Fruit fly (Drosophila melanogaster): Measurements from ENCODE around the gene Spn77Bb.

Gene Spn77Bb

DNA sequence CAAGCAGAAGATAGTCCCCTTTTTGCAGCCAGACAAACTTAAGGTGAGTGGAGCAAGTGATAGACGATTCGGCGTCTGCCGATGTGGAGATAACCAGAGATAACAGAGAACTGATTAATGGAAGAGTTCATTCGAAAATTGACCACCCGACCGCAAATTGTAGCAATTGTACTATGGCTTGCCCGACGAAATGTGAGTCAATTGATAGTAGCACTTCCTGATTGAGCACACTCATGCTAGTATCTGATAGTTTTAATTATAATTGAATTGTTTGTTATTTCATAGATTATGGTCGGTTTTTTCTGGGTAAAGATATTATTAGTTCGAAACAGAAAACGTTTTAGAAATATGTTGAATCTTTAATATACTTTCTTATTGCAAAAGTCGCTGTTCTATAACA lies 33.6 kb downstream of the Spn77Bb start:
- TF ChIP-seq h (optimal IDR thresholded peaks at IDR 0.05) (no peak), eyg (GFP tag; optimal IDR thresholded peaks at IDR 0.05) (no peak), exex (tag; optimal IDR thresholded peaks at IDR 0.05) (peak; percentile 85), zf30C (GFP tag; optimal IDR thresholded peaks at IDR 0.05) (no peak), CG1647 (GFP tag; optimal IDR thresholded peaks at IDR 0.05) (no peak), CG9437 (GFP tag; optimal IDR thresholded peaks at IDR 0.05) (no peak), zfh2 (GFP tag; optimal IDR thresholded peaks at IDR 0.05) (no peak), Ets65A (GFP tag) (peak; percentile 47), D19B (GFP tag; optimal IDR thresholded peaks at IDR 0.05) (no peak), ind (GFP tag; optimal IDR thresholded peaks at IDR 0.05) (no peak), CG3847 (GFP tag; IDR thresholded peaks at IDR 0.05) (no peak), CG11695 (GFP tag; IDR thresholded peaks at IDR 0.05) (no peak), CG2678 (tag; optimal IDR thresholded peaks at IDR 0.05) (no peak), E2f1 (GFP tag; IDR thresholded peaks at IDR 0.05) (no peak), sens (GFP tag) (peak; percentile 55)

DNA sequence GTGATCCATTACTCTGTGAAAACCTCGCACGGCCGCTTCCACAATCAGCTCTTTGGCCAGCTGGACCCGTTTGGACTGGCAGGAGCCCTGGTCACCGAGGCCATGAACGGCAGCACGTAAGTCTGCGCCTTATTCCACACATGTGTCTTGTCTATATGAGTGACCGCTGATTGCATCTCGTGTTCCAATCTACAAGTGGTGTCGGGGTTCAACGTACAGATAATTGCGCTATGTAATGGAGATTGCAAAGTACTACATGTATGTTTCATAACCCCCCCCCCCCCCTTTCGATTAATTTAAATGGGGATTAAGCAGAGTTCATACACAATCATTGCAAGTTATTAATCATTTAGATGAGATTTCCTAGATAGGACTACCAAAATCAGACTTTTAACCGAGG lies 34.1 kb downstream of the Spn77Bb start:
- TF ChIP-seq CG8478 (optimal IDR thresholded peaks at IDR 0.05) (no peak), CG5953 (GFP tag; IDR thresholded peaks at IDR 0.05) (peak; percentile 26; the same call in 1 of the 2 replicates)

DNA sequence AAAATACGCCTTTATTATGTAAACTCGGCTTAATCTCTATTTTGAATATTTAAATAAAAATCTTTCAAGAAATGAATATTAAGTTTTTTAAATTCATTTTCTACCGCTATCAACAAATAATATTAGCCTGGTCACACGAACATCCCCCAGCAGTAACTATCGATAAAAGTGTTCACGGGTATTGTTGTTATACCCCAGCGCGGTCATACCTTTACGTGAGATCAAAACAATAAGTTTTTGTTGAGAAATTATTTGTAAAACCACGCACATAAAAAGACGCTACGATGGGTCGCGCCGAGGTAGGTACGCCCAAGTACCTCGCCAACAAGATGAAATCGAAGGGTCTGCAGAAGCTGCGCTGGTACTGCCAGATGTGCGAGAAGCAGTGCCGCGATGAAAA lies 35.9 kb downstream of the Spn77Bb start, which contains the start of gene kin17:
Gene kin17 (plus strand): TSS at position 195 of the 400 bp plus-strand sequence.
- peak; percentile 69 for TF ChIP-seq MESR4 (GFP tag; optimal IDR thresholded peaks at IDR 0.05)
- peak; percentile 45; the same call in 1 of the 3 replicates for TF ChIP-seq Doc3 (GFP tag; IDR thresholded peaks at IDR 0.05; ENCODE audit: partially characterized antibody)
- TF ChIP-seq inv (GFP tag; IDR thresholded peaks at IDR 0.05; ENCODE audit: partially characterized antibody): peak; percentile 39; the same call in 1 of the 2 replicates
- no peak for TF ChIP-seq gsb (GFP tag; IDR thresholded peaks at IDR 0.05)
- TF ChIP-seq bbx (GFP tag; IDR thresholded peaks at IDR 0.05; ENCODE audit: partially characterized antibody): peak; percentile 75
- no peak for TF ChIP-seq sim (GFP tag; IDR thresholded peaks at IDR 0.05)
- no peak for TF ChIP-seq ash1 (GFP tag; optimal IDR thresholded peaks at IDR 0.05)
- peak; percentile 87 for TF ChIP-seq CG13287 (GFP tag; IDR thresholded peaks at IDR 0.05; ENCODE audit: partially characterized antibody)
- peak; percentile 57 for TF ChIP-seq Elba2 (GFP tag; optimal IDR thresholded peaks at IDR 0.05)
- no peak for TF ChIP-seq Atf3 (GFP tag; optimal IDR thresholded peaks at IDR 0.05)
- TF ChIP-seq CG12659 (GFP tag; optimal IDR thresholded peaks at IDR 0.05): peak; percentile 8
- TF ChIP-seq C15 (GFP tag; IDR thresholded peaks at IDR 0.05): no peak
- TF ChIP-seq CG5245 (GFP tag; optimal IDR thresholded peaks at IDR 0.05): no peak
- TF ChIP-seq Ets97D (GFP tag; optimal IDR thresholded peaks at IDR 0.05): peak; percentile 1
- TF ChIP-seq hbn (GFP tag; IDR thresholded peaks at IDR 0.05; ENCODE audit: partially characterized antibody): peak; percentile 65; the same call in 1 of the 2 replicates
- TF ChIP-seq luna (GFP tag; optimal IDR thresholded peaks at IDR 0.05): no peak
- peak; percentile 72 for TF ChIP-seq Opbp (GFP tag; IDR thresholded peaks at IDR 0.05; ENCODE audit: partially characterized antibody)
- TF ChIP-seq Stat92E (GFP tag; optimal IDR thresholded peaks at IDR 0.05): peak in 1 of 3 experiments; percentile 20
- peak; percentile 64 for TF ChIP-seq knrl (GFP tag; IDR thresholded peaks at IDR 0.05; ENCODE audit: partially characterized antibody)
- TF ChIP-seq CG10462 (GFP tag; optimal IDR thresholded peaks at IDR 0.05): peak; percentile 8
- no peak for TF ChIP-seq Mes4 (GFP tag; optimal IDR thresholded peaks at IDR 0.05)
- peak; percentile 84 for TF ChIP-seq CG9797 (GFP tag; optimal IDR thresholded peaks at IDR 0.05)
- no peak for TF ChIP-seq CG14050 (GFP tag; IDR thresholded peaks at IDR 0.05)
- TF ChIP-seq Optix (GFP tag; IDR thresholded peaks at IDR 0.05): no peak
- TF ChIP-seq fd102C (GFP tag; optimal IDR thresholded peaks at IDR 0.05): no peak
- 0 out of 2 replicates have a peak, but pooled peaks have one; percentile 26 for TF ChIP-seq nerfin-2 (GFP tag; IDR thresholded peaks at IDR 0.05; ENCODE audit: partially characterized antibody)
- no peak for TF ChIP-seq CG11093 (GFP tag; IDR thresholded peaks at IDR 0.05)
- TF ChIP-seq pros (GFP tag; optimal IDR thresholded peaks at IDR 0.05): no peak
- TF ChIP-seq CG4404 (GFP tag; IDR thresholded peaks at IDR 0.05): no peak
- peak; percentile 71 for TF ChIP-seq CG16813 (GFP tag; IDR thresholded peaks at IDR 0.05; ENCODE audit: partially characterized antibody)
- TF ChIP-seq CG8290 (GFP tag; optimal IDR thresholded peaks at IDR 0.05): no peak
- TF ChIP-seq CG8290 (tag; optimal IDR thresholded peaks at IDR 0.05): no peak
- peak; percentile 52 for TF ChIP-seq Myb (GFP tag; optimal IDR thresholded peaks at IDR 0.05)
